Worm (Caenorhabditis elegans) whole organism, L4/young adult: ENCODE measurements around the gene ceh-18.

ENCODE experiments used
- dao-5 ChIP-seq: sonication (generic microtip); optimal IDR thresholded peaks from 2 replicates; lab custom pipeline; 2016; ENCODE audit warnings: missing genotype, missing genetic modification characterization, moderate library complexity, missing compliant biosample characterization
- him-1 ChIP-seq: sonication (generic microtip); optimal IDR thresholded peaks from 2 replicates; lab custom pipeline; 2016; ENCODE audit warnings: missing genotype, missing genetic modification reagents, missing genetic modification characterization, missing compliant biosample characterization

- TF ChIP-seq dao-5 (tag; lab: Kevin White, UChicago) (no peak), him-1 (tag; lab: Kevin White, UChicago) (no peak)
Observed at ce11 chrX:3871578-3872234, 14.1 kb upstream of the ceh-18 start.
